Fruit fly (Drosophila melanogaster) whole organism, embryonic: ENCODE measurements around the gene CG14893.

Experiments used
- BtbVII ChIP-seq: fragments of 200-800 bp; sonication (Bioruptor generic); optimal IDR thresholded peaks from 3 replicates; lab custom pipeline; 2017; ENCODE audit warnings: missing biosample characterization, mild to moderate bottlenecking, missing genetic modification characterization
- CG10147 ChIP-seq: fragments of 200-800 bp; sonication (Bioruptor generic); optimal IDR thresholded peaks from 2 replicates; lab custom pipeline; 2019; ENCODE audit warnings: missing biosample characterization, mild to moderate bottlenecking, missing genetic modification characterization, moderate library complexity
- CG10366 ChIP-seq: fragments of 200-800 bp; sonication (Bioruptor generic); IDR thresholded peaks from 2 replicates; pipeline ENCODE4 v1.3.6; 2022; ENCODE audit warnings: missing biosample characterization, missing genetic modification characterization
- CG11093 ChIP-seq: fragments of 200-800 bp; sonication (Bioruptor generic); IDR thresholded peaks from 3 replicates; pipeline ENCODE4 v1.3.6; 2022; ENCODE audit warnings: missing biosample characterization, missing genetic modification characterization
- CG12299 ChIP-seq: fragments of 200-800 bp; sonication (Bioruptor generic); optimal IDR thresholded peaks from 2 replicates; lab custom pipeline; 2018; ENCODE audit warnings: missing biosample characterization, mild to moderate bottlenecking, missing genetic modification characterization
- CG13296 ChIP-seq: fragments of 200-800 bp; sonication (Bioruptor generic); optimal IDR thresholded peaks from 3 replicates; lab custom pipeline; 2018; ENCODE audit warnings: missing biosample characterization, mild to moderate bottlenecking, missing genetic modification characterization
- CG14667 ChIP-seq: fragments of 200-800 bp; sonication (Bioruptor generic); IDR thresholded peaks from 2 replicates; pipeline ENCODE4 v1.3.6; 2022; ENCODE audit warnings: missing biosample characterization, missing genetic modification characterization
- CG15073 ChIP-seq: fragments of 200-800 bp; sonication (Bioruptor generic); optimal IDR thresholded peaks from 2 replicates; lab custom pipeline; 2016; ENCODE audit warnings: missing biosample characterization, missing genetic modification characterization
- CG16779 ChIP-seq: fragments of 200-800 bp; sonication (Bioruptor generic); IDR thresholded peaks from 2 replicates; pipeline ENCODE4 v1.3.6; 2022; ENCODE audit warnings: missing biosample characterization, missing genetic modification characterization
- CG1792 ChIP-seq: fragments of 200-800 bp; sonication (Bioruptor generic); optimal IDR thresholded peaks from 2 replicates; lab custom pipeline; 2016; ENCODE audit warnings: missing biosample characterization, missing genetic modification characterization
- CG18476 ChIP-seq: fragments of 200-800 bp; sonication (Bioruptor generic); optimal IDR thresholded peaks from 2 replicates; lab custom pipeline; 2016; ENCODE audit warnings: missing biosample characterization, mild to moderate bottlenecking, missing genetic modification characterization
- CG2712 ChIP-seq: fragments of 200-800 bp; optimal IDR thresholded peaks from 3 replicates; lab custom pipeline; 2019; ENCODE audit warnings: missing biosample characterization, mild to moderate bottlenecking, missing genetic modification characterization, moderate library complexity
- CG30020 ChIP-seq: fragments of 200-800 bp; optimal IDR thresholded peaks from 2 replicates; lab custom pipeline; 2019; ENCODE audit warnings: missing biosample characterization, mild to moderate bottlenecking, missing genetic modification characterization, moderate library complexity
- CG32767 ChIP-seq: fragments of 200-800 bp; sonication (Bioruptor generic); IDR thresholded peaks from 2 replicates; pipeline ENCODE4 v1.3.6; 2022; ENCODE audit warnings: missing biosample characterization, missing genetic modification characterization
- CG33557 ChIP-seq: fragments of 200-800 bp; sonication (Bioruptor generic); optimal IDR thresholded peaks from 2 replicates; lab custom pipeline; 2019; ENCODE audit warnings: missing biosample characterization, mild to moderate bottlenecking, missing genetic modification characterization, moderate library complexity
- CG3847 ChIP-seq: fragments of 200-800 bp; sonication (Bioruptor generic); IDR thresholded peaks from 2 replicates; pipeline ENCODE4 v1.3.6; 2022; ENCODE audit warnings: missing biosample characterization, missing genetic modification characterization
- CG42726 ChIP-seq: fragments of 200-800 bp; sonication (Bioruptor generic); IDR thresholded peaks from 2 replicates; pipeline ENCODE4 v1.3.6; 2022; ENCODE audit warnings: missing biosample characterization, missing genetic modification characterization; ENCODE audit not compliant: partially characterized antibody
- CG6791 ChIP-seq: fragments of 200-800 bp; sonication (Bioruptor generic); IDR thresholded peaks from 3 replicates; pipeline ENCODE4 v1.3.6; 2022; ENCODE audit warnings: missing biosample characterization, missing genetic modification characterization; ENCODE audit not compliant: partially characterized antibody
- CG7271 ChIP-seq: fragments of 200-800 bp; sonication (Bioruptor generic); optimal IDR thresholded peaks from 2 replicates; lab custom pipeline; 2018; ENCODE audit warnings: missing biosample characterization, mild to moderate bottlenecking, missing genetic modification characterization, moderate library complexity
- CG7928 ChIP-seq: fragments of 200-800 bp; sonication (Bioruptor generic); optimal IDR thresholded peaks from 2 replicates; lab custom pipeline; 2017; ENCODE audit warnings: missing biosample characterization, mild to moderate bottlenecking, missing genetic modification characterization
- CG9727 ChIP-seq: fragments of 200-800 bp; sonication (Bioruptor generic); optimal IDR thresholded peaks from 3 replicates; lab custom pipeline; 2017; ENCODE audit warnings: missing biosample characterization, mild to moderate bottlenecking, missing genetic modification characterization
- D19B ChIP-seq: fragments of 200-800 bp; sonication (Bioruptor generic); optimal IDR thresholded peaks from 2 replicates; lab custom pipeline; 2017; ENCODE audit warnings: missing biosample characterization, mild to moderate bottlenecking, missing genetic modification characterization
- Dbx ChIP-seq: fragments of 200-800 bp; sonication (Bioruptor generic); IDR thresholded peaks from 3 replicates; pipeline ENCODE4 v1.3.6; 2022; ENCODE audit warnings: missing biosample characterization, missing genetic modification characterization
- Dfd ChIP-seq, 2 experiments: fragments of >200 bp; optimal IDR thresholded peaks; 2 replicates each; lab custom pipeline; 2017; ENCODE audit warnings: missing biosample characterization in 2 of 2, missing genetic modification characterization in 2 of 2
- H15 ChIP-seq: fragments of 200-800 bp; sonication (Bioruptor generic); IDR thresholded peaks from 3 replicates; pipeline ENCODE4 v1.3.6; 2022; ENCODE audit warnings: missing biosample characterization, missing genetic modification characterization
- Hr78 ChIP-seq, 2 experiments: fragments of 200-800 bp in 1 of 2; fragments of >200 bp in 1 of 2; sonication (Bioruptor generic) in 1 of 2; optimal IDR thresholded peaks; 2 replicates each; lab custom pipeline; 2017 to 2019; ENCODE audit warnings: missing biosample characterization in 2 of 2, missing genetic modification characterization in 2 of 2, mild to moderate bottlenecking in 1 of 2, moderate library complexity in 1 of 2
- Jarid2 ChIP-seq: fragments of 200-800 bp; sonication (Bioruptor generic); optimal IDR thresholded peaks from 3 replicates; lab custom pipeline; 2017; ENCODE audit warnings: mild to moderate bottlenecking, missing biosample characterization, missing genetic modification reagents, missing genetic modification characterization
- Lim3 ChIP-seq: fragments of 200-800 bp; sonication (Bioruptor generic); IDR thresholded peaks from 2 replicates; pipeline ENCODE4 v1.3.6; 2022; ENCODE audit warnings: missing biosample characterization, missing genetic modification characterization
- NC2β ChIP-seq: fragments of 200-800 bp; sonication (Bioruptor generic); optimal IDR thresholded peaks from 2 replicates; lab custom pipeline; 2016; ENCODE audit warnings: missing biosample characterization, missing genetic modification characterization
- NK7.1 ChIP-seq: fragments of 200-800 bp; sonication (Bioruptor generic); optimal IDR thresholded peaks from 3 replicates; lab custom pipeline; 2016; ENCODE audit warnings: missing biosample characterization, missing genetic modification characterization
- Neu2 ChIP-seq: fragments of 200-800 bp; sonication (Bioruptor generic); optimal IDR thresholded peaks from 3 replicates; lab custom pipeline; 2016; ENCODE audit warnings: missing biosample characterization, missing genetic modification characterization, borderline replicate concordance
- Nf-YA ChIP-seq: fragments of 200-800 bp; sonication (Bioruptor generic); IDR thresholded peaks from 2 replicates; pipeline ENCODE4 v1.3.6; 2022; ENCODE audit warnings: missing biosample characterization, missing genetic modification characterization
- Trl ChIP-seq, 3 experiments: fragments of >200 bp in 2 of 3; fragments of 200-800 bp in 1 of 3; sonication (Bioruptor generic) in 1 of 3; optimal IDR thresholded peaks; 2 replicates in 1 of 3; 3 replicates in 2 of 3; lab custom pipeline; 2016 to 2017; ENCODE audit warnings: missing biosample characterization in 1 of 3, missing genetic modification characterization in 1 of 3
- bbx ChIP-seq: fragments of 200-800 bp; sonication (Bioruptor generic); IDR thresholded peaks from 2 replicates; pipeline ENCODE4 v1.3.6; 2022; ENCODE audit warnings: missing biosample characterization, missing genetic modification characterization; ENCODE audit not compliant: partially characterized antibody
- chn ChIP-seq: fragments of 200-800 bp; sonication (Bioruptor generic); optimal IDR thresholded peaks from 2 replicates; lab custom pipeline; 2016; ENCODE audit warnings: missing biosample characterization, missing genetic modification characterization
- crol ChIP-seq: fragments of 200-800 bp; sonication (Bioruptor generic); IDR thresholded peaks from 2 replicates; pipeline ENCODE4 v1.3.6; 2022; ENCODE audit warnings: missing biosample characterization, missing genetic modification characterization
- dmrt11E ChIP-seq: fragments of 200-800 bp; sonication (Bioruptor generic); optimal IDR thresholded peaks from 3 replicates; lab custom pipeline; 2018; ENCODE audit warnings: missing biosample characterization, mild to moderate bottlenecking, missing genetic modification characterization, moderate library complexity
- ewg ChIP-seq: fragments of 200-800 bp; sonication (Bioruptor generic); optimal IDR thresholded peaks from 3 replicates; lab custom pipeline; 2017; ENCODE audit warnings: mild to moderate bottlenecking, missing biosample characterization, missing genetic modification reagents, missing genetic modification characterization
- hkb ChIP-seq, 2 experiments: fragments of 200-800 bp in 1 of 2; fragments of >200 bp in 1 of 2; sonication (Bioruptor generic) in 1 of 2; IDR thresholded peaks in 1 of 2; optimal IDR thresholded peaks in 1 of 2; 2 replicates each; pipeline versions ENCODE4 v1.3.6 to Lab custom; 2017 to 2022; ENCODE audit warnings: missing biosample characterization in 1 of 2, missing genetic modification characterization in 1 of 2
- hth ChIP-seq: fragments of >200 bp; optimal IDR thresholded peaks from 2 replicates; lab custom pipeline; 2017; ENCODE audit warnings: inconsistent platforms
- inv ChIP-seq: fragments of 200-800 bp; sonication (Bioruptor generic); IDR thresholded peaks from 2 replicates; pipeline ENCODE4 v1.3.6; 2022; ENCODE audit warnings: missing biosample characterization, missing genetic modification characterization; ENCODE audit not compliant: partially characterized antibody
- kni ChIP-seq: fragments of 200-800 bp; sonication (Bioruptor generic); optimal IDR thresholded peaks from 3 replicates; lab custom pipeline; 2017; ENCODE audit warnings: mild to moderate bottlenecking, missing biosample characterization, missing genetic modification reagents, missing genetic modification characterization
- maf-S ChIP-seq: fragments of 200-800 bp; sonication (Bioruptor generic); optimal IDR thresholded peaks from 2 replicates; lab custom pipeline; 2016; ENCODE audit warnings: missing biosample characterization, missing genetic modification characterization
- pb ChIP-seq: fragments of 200-800 bp; sonication (Bioruptor generic); optimal IDR thresholded peaks from 3 replicates; lab custom pipeline; 2016; ENCODE audit warnings: missing biosample characterization, missing genetic modification characterization
- sisA ChIP-seq: fragments of 200-800 bp; sonication (Bioruptor generic); IDR thresholded peaks from 2 replicates; pipeline ENCODE4 v1.3.6; 2022; ENCODE audit warnings: missing biosample characterization, missing genetic modification characterization
- sqz ChIP-seq: fragments of 200-800 bp; sonication (Bioruptor generic); optimal IDR thresholded peaks from 3 replicates; lab custom pipeline; 2018; ENCODE audit warnings: missing biosample characterization, mild to moderate bottlenecking, missing genetic modification characterization
- tll ChIP-seq, 2 experiments: fragments of 200-800 bp in 1 of 2; fragments of >200 bp in 1 of 2; sonication (Bioruptor generic) in 1 of 2; optimal IDR thresholded peaks; 2 replicates each; lab custom pipeline; 2017 to 2019; ENCODE audit warnings: missing biosample characterization in 2 of 2, missing genetic modification characterization in 2 of 2, mild to moderate bottlenecking in 1 of 2, moderate library complexity in 1 of 2
- ttk ChIP-seq: fragments of 200-800 bp; sonication (Bioruptor generic); IDR thresholded peaks from 2 replicates; pipeline ENCODE4 v2.1.2; 2022; ENCODE audit warnings: missing biosample characterization, missing genetic modification characterization
- tup ChIP-seq: fragments of 200-800 bp; sonication (Bioruptor generic); optimal IDR thresholded peaks from 2 replicates; lab custom pipeline; 2016; ENCODE audit warnings: missing biosample characterization, mild to moderate bottlenecking, missing genetic modification characterization, moderate library complexity
- wdn ChIP-seq: fragments of 200-800 bp; sonication (Bioruptor generic); IDR thresholded peaks from 2 replicates; pipeline ENCODE4 v1.3.6; 2022; ENCODE audit warnings: missing biosample characterization, missing genetic modification characterization
- zfh2 ChIP-seq: fragments of 200-800 bp; sonication (Bioruptor generic); optimal IDR thresholded peaks from 2 replicates; lab custom pipeline; 2016; ENCODE audit warnings: missing biosample characterization, missing genetic modification characterization

Gene CG14893

DNA sequence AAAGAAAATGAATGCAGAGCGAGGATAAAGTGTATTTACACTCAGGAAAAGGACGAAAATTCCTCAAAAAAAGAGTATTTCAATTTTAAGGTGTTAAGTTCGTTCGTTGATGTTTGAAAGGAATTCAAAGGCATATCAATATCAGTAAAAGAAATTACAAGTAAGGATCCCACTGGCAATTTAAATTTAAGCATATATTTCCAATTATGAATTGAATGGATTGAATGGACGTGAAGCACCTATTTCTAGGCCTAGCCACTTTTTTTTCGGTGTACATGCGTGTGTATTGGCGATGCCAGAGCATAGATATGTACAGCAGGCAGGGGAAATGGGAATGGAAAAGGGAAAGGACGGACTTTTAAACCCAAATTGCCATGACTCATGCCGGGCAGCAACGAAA lies 10.0 kb downstream of the CG14893 start (continued):
- TF ChIP-seq CG10147 (GFP tag; lab: Kevin White, UChicago) (no peak), crol (GFP tag; lab: Robert Waterston, UW) (no peak), CG13296 (GFP tag; lab: Kevin White, UChicago) (no peak), kni (GFP tag; lab: Kevin White, UChicago) (no peak), CG33557 (GFP tag; lab: Kevin White, UChicago) (peak; percentile 54), NK7.1 (GFP tag; lab: Kevin White, UChicago) (no peak), CG7271 (no peak), inv (GFP tag; lab: Robert Waterston, UW) (no peak), Neu2 (GFP tag; lab: Kevin White, UChicago) (no peak), CG32767 (GFP tag; lab: Robert Waterston, UW) (no peak), tll (GFP tag; optimal IDR thresholded peaks at IDR 0.05; lab: Kevin White, UChicago) (peak; percentile 38 to 79), CG11093 (no peak), dmrt11E (peak; percentile 73), CG2712 (tag; lab: Kevin White, UChicago) (peak; percentile 62), pb (no peak), wdn (GFP tag; lab: Robert Waterston, UW) (no peak), H15 (GFP tag; lab: Robert Waterston, UW) (no peak), CG6791 (GFP tag; lab: Robert Waterston, UW) (no peak), ttk (GFP tag; lab: Robert Waterston, UW) (no peak), CG16779 (no peak), tup (GFP tag; lab: Kevin White, UChicago) (no peak), zfh2 (GFP tag; lab: Kevin White, UChicago) (no peak), CG15073 (GFP tag; lab: Kevin White, UChicago) (no peak), maf-S (no peak), BtbVII (GFP tag; lab: Kevin White, UChicago) (no peak), chn (GFP tag; lab: Kevin White, UChicago) (no peak), sqz (GFP tag; lab: Kevin White, UChicago) (no peak), CG9727 (GFP tag; lab: Kevin White, UChicago) (peak; percentile 49), CG42726 (GFP tag; lab: Robert Waterston, UW) (no peak), ewg (GFP tag; lab: Kevin White, UChicago) (no peak), sisA (GFP tag; lab: Robert Waterston, UW) (no peak), CG1792 (GFP tag; lab: Kevin White, UChicago) (no peak), CG10366 (no peak), CG18476 (GFP tag; lab: Kevin White, UChicago) (no peak), Trl (optimal IDR thresholded peaks at IDR 0.05; lab: Kevin White, UChicago) (no peak), Trl (GFP tag; optimal IDR thresholded peaks at IDR 0.05; lab: Kevin White, UChicago) (peak; percentile 5), D19B (GFP tag; lab: Kevin White, UChicago) (no peak), NC2β (GFP tag; lab: Kevin White, UChicago) (no peak), CG7928 (GFP tag; lab: Kevin White, UChicago) (no peak), Nf-YA (GFP tag; lab: Robert Waterston, UW) (no peak), CG14667 (GFP tag; lab: Robert Waterston, UW) (no peak), hth (lab: Kevin White, UChicago) (no peak), CG12299 (tag; lab: Kevin White, UChicago) (no peak), Dfd (GFP tag; optimal IDR thresholded peaks at IDR 0.05; lab: Kevin White, UChicago) (no peak), Jarid2 (GFP tag; lab: Kevin White, UChicago) (no peak), hkb (optimal IDR thresholded peaks at IDR 0.05; lab: Kevin White, UChicago) (no peak), hkb (GFP tag; IDR thresholded peaks at IDR 0.05; lab: Robert Waterston, UW) (no peak), bbx (no peak), CG3847 (GFP tag; lab: Robert Waterston, UW) (no peak), CG30020 (no peak), Lim3 (GFP tag; lab: Robert Waterston, UW) (no peak), Hr78 (GFP tag; optimal IDR thresholded peaks at IDR 0.05; lab: Kevin White, UChicago) (no peak), Dbx (GFP tag; lab: Robert Waterston, UW) (no peak)
